Worm (Caenorhabditis elegans) whole organism, early embryonic: ENCODE results near the gene hdl-2.

Experiments
- B0310.2 ChIP-seq: sonication (generic microtip); optimal IDR thresholded peaks from 2 replicates; lab custom pipeline; 2016; ENCODE audit warnings: mild to moderate bottlenecking, missing genetic modification characterization, missing compliant biosample characterization
- F13C5.2 ChIP-seq: sonication (generic microtip); optimal IDR thresholded peaks from 2 replicates; lab custom pipeline; 2017; ENCODE audit warnings: mild to moderate bottlenecking, missing genetic modification characterization, inconsistent platforms, missing compliant biosample characterization
- aly-1 ChIP-seq: sonication (generic microtip); optimal IDR thresholded peaks from 2 replicates; lab custom pipeline; 2016; ENCODE audit warnings: missing genetic modification characterization, missing compliant biosample characterization
- ama-1 ChIP-seq: fragments of 150-350 bp; optimal IDR thresholded peaks from 2 replicates; lab custom pipeline; 2014
- ceh-13 ChIP-seq: fragments of 200-800 bp; sonication (Bioruptor generic); optimal IDR thresholded peaks from 2 replicates; lab custom pipeline; 2018; ENCODE audit warnings: mild to moderate bottlenecking, missing genetic modification characterization, missing compliant biosample characterization
- ceh-36 ChIP-seq: sonication (generic microtip); optimal IDR thresholded peaks from 2 replicates; lab custom pipeline; 2016; ENCODE audit warnings: missing genetic modification characterization, inconsistent platforms, missing compliant biosample characterization
- ets-7 ChIP-seq: sonication (generic microtip); optimal IDR thresholded peaks from 2 replicates; lab custom pipeline; 2016; ENCODE audit warnings: missing genotype, missing genetic modification characterization, missing compliant biosample characterization
- flt-1 ChIP-seq: fragments of 200-800 bp; sonication (Bioruptor generic); IDR thresholded peaks from 2 replicates; pipeline ENCODE4 v1.3.6; 2022; ENCODE audit warnings: missing genetic modification characterization, missing compliant biosample characterization
- hmbx-1 ChIP-seq: sonication (generic microtip); optimal IDR thresholded peaks from 2 replicates; lab custom pipeline; 2016; ENCODE audit warnings: mild to moderate bottlenecking, missing genetic modification characterization, missing compliant biosample characterization
- hmg-4 ChIP-seq: fragments of 200-800 bp; sonication (Bioruptor generic); optimal IDR thresholded peaks from 2 replicates; lab custom pipeline; 2018; ENCODE audit warnings: mild to moderate bottlenecking, missing genetic modification characterization, missing compliant biosample characterization
- hnd-1 ChIP-seq: sonication (generic microtip); optimal IDR thresholded peaks from 2 replicates; lab custom pipeline; 2016; ENCODE audit warnings: missing genetic modification characterization, missing compliant biosample characterization
- pes-1 ChIP-seq: fragments of 200-800 bp; sonication (Bioruptor generic); IDR thresholded peaks from 2 replicates; pipeline ENCODE4 v1.3.6; 2022; ENCODE audit warnings: missing genetic modification reagents, missing genetic modification characterization, missing compliant biosample characterization
- scrt-1 ChIP-seq: fragments of 200-800 bp; sonication (Bioruptor generic); IDR thresholded peaks from 2 replicates; pipeline ENCODE4 v1.3.6; 2022; ENCODE audit warnings: missing genetic modification characterization, missing compliant biosample characterization
- sea-1 ChIP-seq: fragments of 200-800 bp; sonication (Bioruptor generic); conservative IDR thresholded peaks from 2 replicates; pipeline ENCODE4 v1.3.6; 2022; ENCODE audit warnings: missing genetic modification characterization, missing compliant biosample characterization
- tbx-11 ChIP-seq: fragments of 200-800 bp; sonication (Bioruptor generic); IDR thresholded peaks from 2 replicates; pipeline ENCODE4 v1.3.6; 2022; ENCODE audit warnings: missing genetic modification characterization, missing compliant biosample characterization
- tbx-37 ChIP-seq: fragments of 200-800 bp; sonication (Bioruptor generic); conservative IDR thresholded peaks from 2 replicates; pipeline ENCODE4 v1.3.6; 2022; ENCODE audit warnings: missing genetic modification reagents, missing genetic modification characterization, missing compliant biosample characterization
- tra-4 ChIP-seq: sonication (generic microtip); optimal IDR thresholded peaks from 2 replicates; lab custom pipeline; 2017; ENCODE audit warnings: missing genetic modification characterization, missing compliant biosample characterization

hdl-2 gene

DNA sequence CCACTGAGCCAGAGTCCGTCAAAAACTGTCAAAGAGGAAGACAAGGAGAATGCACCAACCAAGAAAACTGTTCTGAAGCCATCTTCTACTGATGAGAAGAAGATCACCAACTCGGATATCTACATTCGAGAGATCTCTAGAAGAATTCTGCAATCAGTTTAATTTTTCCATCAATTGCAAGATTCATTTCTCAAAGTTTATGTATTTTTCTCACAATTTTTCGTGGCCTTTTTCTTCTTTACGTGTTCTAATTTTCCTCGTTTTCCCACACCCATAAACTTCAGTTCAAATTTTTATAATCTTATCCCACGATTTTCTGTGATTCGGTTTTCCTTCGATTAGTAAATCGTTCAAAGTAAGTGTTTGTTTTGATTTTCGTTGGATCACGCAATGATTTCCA is at the start of gene hdl-2:
Gene hdl-2 (plus strand): TSS at position 301 of the 400 bp plus-strand sequence.
- TF ChIP-seq hnd-1 (tag; lab: Kevin White, UChicago), result no peak

DNA sequence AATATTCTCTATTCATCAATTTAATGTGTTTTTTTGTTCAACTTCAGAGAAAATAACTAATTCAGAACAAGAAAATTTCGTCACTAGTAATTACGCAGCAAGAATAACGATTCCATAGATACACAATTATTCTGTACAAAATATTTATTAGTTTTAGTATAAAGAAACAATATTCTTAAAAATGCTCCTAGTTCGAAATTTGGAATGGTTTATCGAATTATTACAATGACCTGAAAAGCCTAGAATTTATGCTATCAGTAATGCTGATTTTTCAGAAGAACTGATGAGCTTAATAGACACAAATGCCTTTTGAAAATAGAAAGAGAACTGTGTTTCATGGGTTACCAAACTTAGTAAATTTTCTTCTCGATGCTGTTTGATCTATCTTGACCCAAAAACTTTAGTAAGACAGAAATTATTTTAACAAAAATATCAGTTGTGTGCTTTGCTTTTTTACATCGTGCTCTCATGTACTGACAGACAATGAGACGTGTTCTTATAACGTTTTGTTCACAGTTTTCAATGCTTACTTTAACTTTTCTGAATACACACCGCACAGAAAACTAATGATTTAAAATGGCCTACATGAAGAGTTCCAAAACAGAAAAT is 47.8 kb upstream of the hdl-2 start:
- no peak for TF ChIP-seq ceh-13 (GFP tag; lab: Kevin White, UChicago)
- no peak for TF ChIP-seq hnd-1 (tag; lab: Kevin White, UChicago)
- no peak for TF ChIP-seq ama-1 (lab: Kevin White, UChicago)

DNA sequence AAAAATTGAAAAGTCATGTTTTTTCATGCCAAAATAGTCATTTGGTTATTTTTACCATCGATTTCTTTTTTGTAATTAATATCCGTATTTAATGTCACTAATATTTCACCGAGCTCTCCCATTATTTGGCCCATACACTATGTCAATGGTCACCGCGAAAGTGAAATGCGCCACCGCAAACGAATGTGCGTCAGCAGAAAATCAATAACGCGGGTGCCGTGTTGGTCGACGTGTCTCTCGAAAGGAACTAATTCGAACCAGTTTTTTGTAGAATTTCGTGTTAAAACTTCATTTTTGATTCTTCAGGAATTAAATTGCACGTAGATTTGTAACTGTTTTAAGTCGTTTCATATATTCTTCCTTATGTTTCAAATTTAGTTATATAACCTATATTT is 47.3 kb upstream of the hdl-2 start:
- no peak for TF ChIP-seq tra-4
- TF ChIP-seq scrt-1, result 0 out of 2 replicates have a peak, but pooled peaks have one; percentile 33
- TF ChIP-seq tbx-11, result no peak
- peak; percentile 35 for TF ChIP-seq F13C5.2
- 0 out of 2 replicates have a peak, but pooled peaks have one; percentile 14 for TF ChIP-seq tbx-37 (GFP tag; lab: Robert Waterston, UW)
- no peak for TF ChIP-seq sea-1
- no peak for TF ChIP-seq aly-1
- no peak for TF ChIP-seq ama-1 (lab: Kevin White, UChicago)

DNA sequence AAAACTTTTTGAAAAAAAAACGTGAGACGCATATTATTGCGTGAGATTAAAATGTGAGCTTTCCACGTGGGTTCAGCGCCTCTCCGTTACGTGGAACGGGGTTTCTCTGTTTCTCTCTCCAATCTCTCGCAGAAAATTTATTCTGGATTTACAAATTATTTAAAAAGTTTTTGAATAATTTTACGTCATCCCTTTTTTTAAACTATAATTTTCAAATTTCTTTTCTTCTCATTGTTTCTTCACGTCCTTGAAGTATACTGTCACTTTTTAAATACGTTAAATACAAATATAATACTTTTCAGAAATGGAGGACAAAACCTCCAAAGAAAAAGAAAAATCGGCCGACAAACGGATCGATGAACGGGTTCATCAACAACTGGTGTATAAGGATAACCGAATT is 46.4 kb upstream of the hdl-2 start, which contains the start of gene T28C6.7:
Gene T28C6.7 (plus strand): TSS at position 301 of the 400 bp plus-strand sequence.
- TF ChIP-seq aly-1, result no peak
- TF ChIP-seq B0310.2 (tag; lab: Kevin White, UChicago), result no peak
- TF ChIP-seq ceh-13 (GFP tag; lab: Kevin White, UChicago), result no peak
- no peak for TF ChIP-seq tbx-11
- no peak for TF ChIP-seq flt-1 (GFP tag; lab: Robert Waterston, UW)
- TF ChIP-seq tra-4, result no peak
- TF ChIP-seq hmbx-1 (tag; lab: Kevin White, UChicago), result no peak
- TF ChIP-seq ama-1 (lab: Kevin White, UChicago), result no peak
- no peak for TF ChIP-seq sea-1
- no peak for TF ChIP-seq hnd-1 (tag; lab: Kevin White, UChicago)
- no peak for TF ChIP-seq scrt-1
- TF ChIP-seq tbx-37 (GFP tag; lab: Robert Waterston, UW), result no peak
- TF ChIP-seq pes-1 (GFP tag; lab: Robert Waterston, UW), result no peak
- no peak for TF ChIP-seq ets-7 (tag; lab: Kevin White, UChicago)
- TF ChIP-seq ceh-36 (tag; lab: Kevin White, UChicago), result no peak
- no peak for TF ChIP-seq F13C5.2
- no peak for TF ChIP-seq hmg-4 (GFP tag; lab: Kevin White, UChicago)

DNA sequence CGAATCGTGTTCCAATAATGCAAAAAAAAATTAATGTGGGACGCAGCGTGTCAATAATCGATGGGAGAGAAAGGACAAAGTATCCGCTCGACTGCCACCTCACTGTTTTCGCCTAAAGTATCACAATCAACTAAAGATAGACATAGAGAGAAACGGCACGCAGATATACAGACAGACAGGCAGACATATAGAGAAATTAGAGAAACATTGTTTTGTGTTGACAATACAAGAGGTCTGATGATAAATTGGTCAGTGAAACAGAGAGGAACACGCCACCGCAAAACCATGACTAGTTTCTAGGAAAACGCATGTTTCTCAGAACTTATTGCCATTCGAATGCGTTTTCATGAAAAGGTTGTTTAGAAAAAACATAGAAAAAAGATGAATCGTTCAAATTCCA is 43.4 kb upstream of the hdl-2 start, which contains the start of gene T28C6.8:
Gene T28C6.8 (minus strand): TSS at position 137 of the 400 bp plus-strand sequence.
- TF ChIP-seq tra-4 (no peak), flt-1 (GFP tag; lab: Robert Waterston, UW) (no peak), sea-1 (no peak), hmbx-1 (tag; lab: Kevin White, UChicago) (no peak), ceh-36 (tag; lab: Kevin White, UChicago) (no peak), tbx-37 (GFP tag; lab: Robert Waterston, UW) (no peak), tbx-11 (no peak), scrt-1 (no peak), ama-1 (lab: Kevin White, UChicago) (no peak), F13C5.2 (no peak), hmg-4 (GFP tag; lab: Kevin White, UChicago) (no peak), ceh-13 (GFP tag; lab: Kevin White, UChicago) (no peak), aly-1 (no peak), hnd-1 (tag; lab: Kevin White, UChicago) (no peak), pes-1 (GFP tag; lab: Robert Waterston, UW) (no peak), B0310.2 (tag; lab: Kevin White, UChicago) (no peak)

DNA sequence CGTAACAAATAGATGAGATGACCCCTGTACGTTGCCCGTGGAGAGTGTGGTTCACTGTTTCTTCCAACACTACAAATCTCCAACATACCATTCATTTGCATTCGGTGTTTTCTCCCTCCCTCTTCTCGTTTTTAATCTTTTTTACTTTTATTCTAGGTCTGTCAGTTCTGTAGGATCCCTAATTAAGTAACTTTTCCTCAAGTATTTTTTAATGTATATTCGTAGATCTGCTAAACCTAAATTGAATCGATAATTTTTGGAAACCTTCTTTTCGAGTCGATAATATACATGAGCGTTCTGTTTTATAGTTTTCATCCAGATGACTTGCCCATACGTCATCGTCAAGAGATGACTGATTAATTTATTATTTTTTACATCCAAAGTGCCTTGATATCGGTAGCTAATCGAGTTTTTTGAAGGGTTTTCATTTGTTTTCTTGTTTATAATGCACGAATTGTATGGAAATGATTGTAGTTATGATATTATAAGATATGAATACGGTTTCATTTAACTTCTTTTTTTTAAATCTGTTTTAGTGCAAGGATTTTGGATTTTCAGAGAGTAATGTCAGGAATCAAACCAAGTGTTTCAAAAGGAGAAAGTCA is 33.7 kb upstream of the hdl-2 start, which contains the start of the genes T28C6.11 and T11B7.1:
Gene T28C6.11 (minus strand): TSS at position 101 of the 605 bp plus-strand sequence.
Gene T11B7.1 (plus strand): TSS at position 555 of the 605 bp plus-strand sequence.
- TF ChIP-seq tbx-37 (GFP tag; lab: Robert Waterston, UW) (no peak), aly-1 (no peak), flt-1 (GFP tag; lab: Robert Waterston, UW) (no peak), B0310.2 (tag; lab: Kevin White, UChicago) (no peak), hmg-4 (GFP tag; lab: Kevin White, UChicago) (no peak), tbx-11 (no peak), F13C5.2 (no peak), pes-1 (GFP tag; lab: Robert Waterston, UW) (no peak), hmbx-1 (tag; lab: Kevin White, UChicago) (no peak), scrt-1 (no peak), ama-1 (lab: Kevin White, UChicago) (no peak), tra-4 (no peak), sea-1 (no peak), ceh-36 (tag; lab: Kevin White, UChicago) (no peak), ets-7 (tag; lab: Kevin White, UChicago) (no peak), hnd-1 (tag; lab: Kevin White, UChicago) (no peak), ceh-13 (GFP tag; lab: Kevin White, UChicago) (no peak)

DNA sequence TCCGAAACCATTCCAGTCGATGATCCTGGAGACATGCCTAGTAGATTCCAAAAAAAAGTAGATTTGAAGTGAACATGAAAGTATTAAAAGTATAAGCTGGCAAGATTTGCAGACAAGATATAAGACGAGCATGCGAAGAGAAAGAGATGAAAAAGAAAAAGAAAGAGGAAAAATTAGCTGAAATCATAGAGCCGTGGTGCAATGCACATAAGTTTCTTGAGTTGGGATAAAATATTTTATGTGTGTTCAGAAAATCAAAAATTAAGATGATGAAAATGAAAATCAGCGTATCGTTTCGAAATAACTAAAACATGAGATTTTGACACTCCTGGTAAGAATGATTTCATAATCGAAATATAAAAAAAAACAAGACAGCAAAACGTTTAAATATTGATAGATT is 29.5 kb upstream of the hdl-2 start, which contains the start of gene T11B7.2:
Gene T11B7.2 (minus strand): TSS at position 101 of the 400 bp plus-strand sequence.
- TF ChIP-seq scrt-1 (no peak), tbx-37 (GFP tag; lab: Robert Waterston, UW) (no peak), tra-4 (no peak), hnd-1 (tag; lab: Kevin White, UChicago) (no peak), B0310.2 (tag; lab: Kevin White, UChicago) (no peak), pes-1 (GFP tag; lab: Robert Waterston, UW) (no peak), ets-7 (tag; lab: Kevin White, UChicago) (no peak)
